Worm (Caenorhabditis elegans) whole organism, L4 larva: ENCODE measurements around the gene F09C8.1.

Experiments
- Y48G9A.11 ChIP-seq: fragments of 200-800 bp; sonication (Bioruptor generic); IDR thresholded peaks from 2 replicates; pipeline ENCODE4 v1.3.6; 2022; ENCODE audit warnings: missing genetic modification reagents, missing genetic modification characterization, missing compliant biosample characterization
- ceh-82 ChIP-seq: sonication (generic microtip); optimal IDR thresholded peaks from 2 replicates; lab custom pipeline; 2017; ENCODE audit warnings: missing biosample characterization, missing genetic modification characterization
- dmd-8 ChIP-seq: fragments of 200-800 bp; sonication (Bioruptor generic); IDR thresholded peaks from 2 replicates; pipeline ENCODE4 v1.3.6; 2022; ENCODE audit warnings: missing genetic modification characterization, missing compliant biosample characterization
- fkh-10 ChIP-seq: fragments of 150-350 bp; optimal IDR thresholded peaks from 2 replicates; lab custom pipeline; 2014; ENCODE audit warnings: missing biosample characterization, missing genetic modification reagents, missing genetic modification characterization
- mdl-1 ChIP-seq, 2 experiments: fragments of 150-350 bp in 1 of 2; sonication (generic microtip) in 1 of 2; optimal IDR thresholded peaks; 2 replicates each; lab custom pipeline; 2014 to 2017; ENCODE audit warnings: missing biosample characterization in 2 of 2, missing genetic modification characterization in 2 of 2
- pha-4 ChIP-seq, 2 experiments: fragments of 150-350 bp in 1 of 2; fragments of 200-800 bp in 1 of 2; sonication (Bioruptor generic) in 1 of 2; IDR thresholded peaks in 1 of 2; optimal IDR thresholded peaks in 1 of 2; 2 replicates each; pipeline versions ENCODE4 v1.3.6 to Lab custom; 2014 to 2022; ENCODE audit warnings: missing genetic modification characterization in 2 of 2, missing genetic modification reagents in 2 of 2, missing biosample characterization in 1 of 2, missing compliant biosample characterization in 1 of 2

ce11 chrX:16150153-16150552, 13.2 kb downstream of the F09C8.1 start:
- TF ChIP-seq dmd-8 (GFP tag; lab: Robert Waterston, UW): no peak
- no peak for TF ChIP-seq ceh-82
- TF ChIP-seq pha-4 (GFP tag; IDR thresholded peaks at IDR 0.05; lab: Robert Waterston, UW): peak; percentile 78
- peak; percentile 76 for TF ChIP-seq pha-4 (tag; optimal IDR thresholded peaks at IDR 0.05; lab: Kevin White, UChicago)
- TF ChIP-seq mdl-1 (tag; optimal IDR thresholded peaks at IDR 0.05; lab: Kevin White, UChicago): peak in 1 of 2 experiments; percentile 38
- no peak for TF ChIP-seq fkh-10 (GFP tag; lab: Kevin White, UChicago)
- no peak for TF ChIP-seq Y48G9A.11
